Worm (Caenorhabditis elegans): Measurements from ENCODE around the gene fzr-1.
A peak's percentile ranks its signal among the peaks of the same experiment; 100 is the strongest.

fzr-1 gene

DNA sequence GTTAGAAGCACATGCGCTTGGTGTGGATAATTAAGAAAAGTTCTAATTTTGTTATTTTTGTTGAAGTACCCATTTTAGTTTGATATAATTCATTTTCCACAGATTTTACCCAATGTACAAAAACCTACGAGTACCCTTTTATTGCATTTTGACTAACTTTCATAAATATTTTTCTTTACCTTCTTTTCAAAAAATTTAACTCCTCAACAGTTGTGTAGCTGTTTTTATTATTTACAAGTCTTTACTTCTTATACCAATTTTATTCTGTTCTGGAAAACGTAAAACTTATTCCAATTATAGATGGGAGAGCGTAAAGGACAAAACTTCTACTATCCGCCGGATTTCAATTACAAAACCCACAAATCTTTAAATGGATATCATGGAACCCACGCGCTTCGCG, 4.9 kb upstream of the fzr-1 start, which contains the start of gene ZK1307.9:
TSS of gene ZK1307.9 (plus strand) at position 301 of the 400 bp plus-strand sequence.
- no peak for TF ChIP-seq unc-86 (tag; optimal IDR thresholded peaks at IDR 0.05)
- no peak for TF ChIP-seq pqm-1 (tag; optimal IDR thresholded peaks at IDR 0.05)
- TF ChIP-seq sox-2 (GFP tag; IDR thresholded peaks at IDR 0.05), result no peak
- TF ChIP-seq rnt-1 (tag; optimal IDR thresholded peaks at IDR 0.05), result no peak
- TF ChIP-seq F13H6.1 (tag; optimal IDR thresholded peaks at IDR 0.05), result no peak
- TF ChIP-seq hlh-8 (tag; optimal IDR thresholded peaks at IDR 0.05), result no peak
- no peak for TF ChIP-seq ttx-3 (tag; optimal IDR thresholded peaks at IDR 0.05)
- no peak for TF ChIP-seq ceh-19 (GFP tag; optimal IDR thresholded peaks at IDR 0.05)
- no peak for TF ChIP-seq hlh-30 (tag; optimal IDR thresholded peaks at IDR 0.05; ENCODE audit: insufficient read depth)

ce11 chrII:9646928-9647838, 2.9 kb upstream of the fzr-1 start, which contains the start of gene sqv-8:
Gene sqv-8, plus strand, starts transcription at chrII:9646978.
- TF ChIP-seq pax-1 (tag; optimal IDR thresholded peaks at IDR 0.05), result no peak
- TF ChIP-seq dve-1 (tag; optimal IDR thresholded peaks at IDR 0.05), result no peak
- no peak for TF ChIP-seq ref-2 (tag; optimal IDR thresholded peaks at IDR 0.05)
- no peak for TF ChIP-seq sox-2 (GFP tag; IDR thresholded peaks at IDR 0.05)
- TF ChIP-seq odd-2 (tag; optimal IDR thresholded peaks at IDR 0.05), result no peak
- peak; percentile 46 for TF ChIP-seq ceh-48 (tag; optimal IDR thresholded peaks at IDR 0.05)
- no peak for TF ChIP-seq npax-4 (tag; optimal IDR thresholded peaks at IDR 0.05)
- peak; percentile 87 for TF ChIP-seq hlh-30 (tag; optimal IDR thresholded peaks at IDR 0.05; ENCODE audit: insufficient read depth)
- no peak for TF ChIP-seq T23F11.4 (GFP tag; optimal IDR thresholded peaks at IDR 0.05)
- no peak for TF ChIP-seq ztf-16 (tag; optimal IDR thresholded peaks at IDR 0.05)
- no peak for TF ChIP-seq fkh-6 (tag; optimal IDR thresholded peaks at IDR 0.05)
- TF ChIP-seq madf-2 (tag; optimal IDR thresholded peaks at IDR 0.05), result no peak
- no peak for TF ChIP-seq rnt-1 (tag; optimal IDR thresholded peaks at IDR 0.05)
- no peak for TF ChIP-seq pros-1 (tag; optimal IDR thresholded peaks at IDR 0.05)

ce11 chrII:9646122-9646555, 1.9 kb upstream of the fzr-1 start:
- peak; percentile 58 for TF ChIP-seq ceh-30 (tag; optimal IDR thresholded peaks at IDR 0.05)
- TF ChIP-seq hlh-13 (GFP tag; optimal IDR thresholded peaks at IDR 0.05), result no peak
- TF ChIP-seq tbx-2 (tag; optimal IDR thresholded peaks at IDR 0.05), result peak; percentile 66
- TF ChIP-seq fkh-6 (tag; optimal IDR thresholded peaks at IDR 0.05), result no peak
- peak; percentile 72 for TF ChIP-seq ref-2 (tag; optimal IDR thresholded peaks at IDR 0.05)
- no peak for TF ChIP-seq ahr-1 (tag; optimal IDR thresholded peaks at IDR 0.05)
- no peak for TF ChIP-seq Y22D7AL.16 (tag; optimal IDR thresholded peaks at IDR 0.05)
- TF ChIP-seq unc-42 (tag; optimal IDR thresholded peaks at IDR 0.05), result peak; percentile 19
- TF ChIP-seq mec-3 (tag; optimal IDR thresholded peaks at IDR 0.05; ENCODE audit: borderline replicate concordance), result no peak
- no peak for TF ChIP-seq hlh-15 (tag; optimal IDR thresholded peaks at IDR 0.05)
- no peak for TF ChIP-seq pat-9 (tag; optimal IDR thresholded peaks at IDR 0.05)
- no peak for TF ChIP-seq npax-4 (tag; optimal IDR thresholded peaks at IDR 0.05)
- TF ChIP-seq pha-2 (tag; optimal IDR thresholded peaks at IDR 0.05), result peak; percentile 3
- no peak for TF ChIP-seq fkh-10 (GFP tag; optimal IDR thresholded peaks at IDR 0.05)
- no peak for TF ChIP-seq pqm-1 (tag; optimal IDR thresholded peaks at IDR 0.05)
- no peak for TF ChIP-seq lim-6 (tag; optimal IDR thresholded peaks at IDR 0.05)
- TF ChIP-seq madf-2 (tag; optimal IDR thresholded peaks at IDR 0.05), result no peak
- TF ChIP-seq eyg-1 (tag; optimal IDR thresholded peaks at IDR 0.05), result no peak
- peak; percentile 56 for TF ChIP-seq ceh-18 (tag; optimal IDR thresholded peaks at IDR 0.05)
- TF ChIP-seq ceh-2 (tag; optimal IDR thresholded peaks at IDR 0.05), result peak; percentile 45
- TF ChIP-seq unc-3 (GFP tag; conservative IDR thresholded peaks at IDR 0.05), result no peak
- TF ChIP-seq unc-3 (tag; optimal IDR thresholded peaks at IDR 0.05), result no peak
- peak; percentile 47 for TF ChIP-seq C08G9.2 (tag; optimal IDR thresholded peaks at IDR 0.05)
- no peak for TF ChIP-seq che-1 (tag; optimal IDR thresholded peaks at IDR 0.05)
- no peak for TF ChIP-seq ceh-19 (GFP tag; optimal IDR thresholded peaks at IDR 0.05)
- no peak for TF ChIP-seq F13H6.1 (tag; optimal IDR thresholded peaks at IDR 0.05)
- TF ChIP-seq hlh-30 (tag; optimal IDR thresholded peaks at IDR 0.05; ENCODE audit: insufficient read depth), result peak; percentile 85
- TF ChIP-seq pax-1 (tag; optimal IDR thresholded peaks at IDR 0.05), result no peak
- TF ChIP-seq dmd-4 (tag; optimal IDR thresholded peaks at IDR 0.05; ENCODE audit: borderline replicate concordance), result peak; percentile 58
- no peak for TF ChIP-seq pag-3 (tag; optimal IDR thresholded peaks at IDR 0.05; ENCODE audit: borderline replicate concordance)
- TF ChIP-seq zip-5 (tag; optimal IDR thresholded peaks at IDR 0.05), result no peak
- peak; percentile 76 for TF ChIP-seq ceh-34 (tag; optimal IDR thresholded peaks at IDR 0.05)
- TF ChIP-seq ceh-45 (GFP tag; IDR thresholded peaks at IDR 0.05), result no peak
- TF ChIP-seq rnt-1 (tag; optimal IDR thresholded peaks at IDR 0.05), result peak; percentile 59
- TF ChIP-seq sox-4 (tag; optimal IDR thresholded peaks at IDR 0.05), result no peak
- TF ChIP-seq ztf-16 (tag; optimal IDR thresholded peaks at IDR 0.05), result no peak
